Worm (Caenorhabditis elegans) whole organism, L2 larva: Measurements from ENCODE around the gene clp-2.

Experiments used
- C34F6.9 ChIP-seq: fragments of 150-350 bp; optimal IDR thresholded peaks from 2 replicates; lab custom pipeline; 2014; ENCODE audit warnings: missing biosample characterization, missing genetic modification characterization
- F13H6.1 ChIP-seq: sonication (generic microtip); optimal IDR thresholded peaks from 2 replicates; lab custom pipeline; 2016; ENCODE audit warnings: missing genetic modification characterization, missing compliant biosample characterization
- R02D3.7 ChIP-seq: fragments of 150-350 bp; optimal IDR thresholded peaks from 2 replicates; lab custom pipeline; 2014; ENCODE audit warnings: missing biosample characterization, missing genetic modification characterization
- Y55F3AM.14 ChIP-seq: fragments of 200-800 bp; sonication (Bioruptor generic); optimal IDR thresholded peaks from 2 replicates; lab custom pipeline; 2018; ENCODE audit warnings: mild to moderate bottlenecking, missing genetic modification characterization, missing compliant biosample characterization
- ZK546.5 ChIP-seq: sonication (generic microtip); optimal IDR thresholded peaks from 2 replicates; lab custom pipeline; 2017; ENCODE audit warnings: missing biosample characterization, missing genetic modification characterization
- alr-1 ChIP-seq: fragments of 150-350 bp; optimal IDR thresholded peaks from 2 replicates; lab custom pipeline; 2014; ENCODE audit warnings: missing biosample characterization, missing genetic modification characterization
- aly-2 ChIP-seq: fragments of 150-350 bp; optimal IDR thresholded peaks from 2 replicates; lab custom pipeline; 2014; ENCODE audit warnings: missing biosample characterization, missing genetic modification characterization
- ama-1 ChIP-seq: fragments of 150-350 bp; optimal IDR thresholded peaks from 2 replicates; lab custom pipeline; 2018; ENCODE audit warnings: inconsistent platforms
- blmp-1 ChIP-seq: sonication (generic microtip); optimal IDR thresholded peaks from 2 replicates; lab custom pipeline; 2017; ENCODE audit warnings: missing genetic modification characterization, mild to moderate bottlenecking, missing compliant biosample characterization, antibody characterized with exemption, moderate library complexity; ENCODE audit not compliant: insufficient read depth
- ceh-16 ChIP-seq: fragments of 150-350 bp; optimal IDR thresholded peaks from 2 replicates; lab custom pipeline; 2014; ENCODE audit warnings: missing biosample characterization, missing genetic modification characterization
- ceh-82 ChIP-seq: fragments of 150-350 bp; optimal IDR thresholded peaks from 2 replicates; lab custom pipeline; 2014; ENCODE audit warnings: missing biosample characterization, missing genetic modification characterization
- crh-2 ChIP-seq: sonication (generic microtip); optimal IDR thresholded peaks from 2 replicates; lab custom pipeline; 2017; ENCODE audit warnings: missing biosample characterization, missing genetic modification characterization
- dmd-4 ChIP-seq: sonication (generic microtip); optimal IDR thresholded peaks from 2 replicates; lab custom pipeline; 2017; ENCODE audit warnings: missing biosample characterization, missing genetic modification characterization
- egl-27 ChIP-seq: sonication (generic microtip); optimal IDR thresholded peaks from 3 replicates; lab custom pipeline; 2017; ENCODE audit warnings: missing biosample characterization, missing genetic modification reagents, missing genetic modification characterization
- elt-1 ChIP-seq: fragments of 150-350 bp; optimal IDR thresholded peaks from 2 replicates; lab custom pipeline; 2014; ENCODE audit warnings: missing biosample characterization, missing genetic modification characterization
- elt-3 ChIP-seq: sonication (generic microtip); optimal IDR thresholded peaks from 2 replicates; lab custom pipeline; 2017; ENCODE audit warnings: missing biosample characterization, missing genetic modification characterization
- fos-1 ChIP-seq: fragments of 150-350 bp; optimal IDR thresholded peaks from 2 replicates; lab custom pipeline; 2014; ENCODE audit warnings: missing biosample characterization, missing genetic modification characterization
- gmeb-1 ChIP-seq: fragments of 150-350 bp; optimal IDR thresholded peaks from 2 replicates; lab custom pipeline; 2014; ENCODE audit warnings: missing biosample characterization, missing genetic modification characterization
- lin-11 ChIP-seq: fragments of 150-350 bp; sonication (generic microtip); optimal IDR thresholded peaks from 2 replicates; lab custom pipeline; 2014; ENCODE audit warnings: missing biosample characterization, missing genetic modification characterization, inconsistent platforms, mixed read lengths
- lin-13 ChIP-seq: fragments of 150-350 bp; optimal IDR thresholded peaks from 2 replicates; lab custom pipeline; 2014; ENCODE audit warnings: missing biosample characterization, missing genetic modification reagents, missing genetic modification characterization
- lin-39 ChIP-seq: fragments of 150-350 bp; optimal IDR thresholded peaks from 2 replicates; lab custom pipeline; 2014; ENCODE audit warnings: missing biosample characterization, missing genetic modification reagents, missing genetic modification characterization
- lsy-2 ChIP-seq, 2 experiments: fragments of 150-350 bp in 1 of 2; sonication (generic microtip) in 1 of 2; optimal IDR thresholded peaks; 2 replicates each; lab custom pipeline; 2014 to 2017; ENCODE audit warnings: missing biosample characterization in 2 of 2, missing genetic modification characterization in 2 of 2
- mab-5 ChIP-seq: fragments of 150-350 bp; optimal IDR thresholded peaks from 2 replicates; lab custom pipeline; 2014; ENCODE audit warnings: missing biosample characterization, missing genetic modification characterization
- mbf-1 ChIP-seq: sonication (generic microtip); optimal IDR thresholded peaks from 2 replicates; lab custom pipeline; 2017; ENCODE audit warnings: missing biosample characterization, missing genetic modification characterization
- mdl-1 ChIP-seq, 2 experiments: fragments of 150-350 bp in 1 of 2; sonication (generic microtip) in 1 of 2; optimal IDR thresholded peaks; 2 replicates each; lab custom pipeline; 2017; ENCODE audit warnings: missing biosample characterization in 2 of 2, missing genetic modification characterization in 2 of 2
- nhr-10 ChIP-seq: sonication (generic microtip); optimal IDR thresholded peaks from 2 replicates; lab custom pipeline; 2017; ENCODE audit warnings: missing biosample characterization, missing genetic modification characterization
- nhr-11 ChIP-seq: fragments of 150-350 bp; optimal IDR thresholded peaks from 2 replicates; lab custom pipeline; 2014; ENCODE audit warnings: missing biosample characterization, missing genetic modification characterization
- nhr-12 ChIP-seq: fragments of 150-350 bp; optimal IDR thresholded peaks from 2 replicates; lab custom pipeline; 2014; ENCODE audit warnings: missing biosample characterization, missing genetic modification characterization
- nhr-129 ChIP-seq: fragments of 150-350 bp; optimal IDR thresholded peaks from 2 replicates; lab custom pipeline; 2014; ENCODE audit warnings: missing biosample characterization, missing genetic modification characterization
- nhr-21 ChIP-seq: fragments of 150-350 bp; optimal IDR thresholded peaks from 2 replicates; lab custom pipeline; 2014; ENCODE audit warnings: missing biosample characterization, missing genetic modification characterization
- nhr-23 ChIP-seq: fragments of 150-350 bp; optimal IDR thresholded peaks from 2 replicates; lab custom pipeline; 2014; ENCODE audit warnings: missing biosample characterization, missing genetic modification reagents, missing genetic modification characterization
- nhr-237 ChIP-seq: fragments of 150-350 bp; optimal IDR thresholded peaks from 2 replicates; lab custom pipeline; 2014; ENCODE audit warnings: missing biosample characterization, missing genetic modification characterization
- nhr-25 ChIP-seq: fragments of 150-350 bp; sonication (generic microtip); optimal IDR thresholded peaks from 3 replicates; lab custom pipeline; 2014; ENCODE audit warnings: missing biosample characterization, missing genetic modification characterization
- nhr-6 ChIP-seq: fragments of 150-350 bp; optimal IDR thresholded peaks from 2 replicates; lab custom pipeline; 2014; ENCODE audit warnings: missing biosample characterization, missing genetic modification characterization
- nhr-77 ChIP-seq: fragments of 150-350 bp; optimal IDR thresholded peaks from 2 replicates; lab custom pipeline; 2014; ENCODE audit warnings: missing biosample characterization, missing genetic modification characterization
- peb-1 ChIP-seq: fragments of 150-350 bp; optimal IDR thresholded peaks from 2 replicates; lab custom pipeline; 2014; ENCODE audit warnings: missing biosample characterization, missing genetic modification characterization
- sem-4 ChIP-seq: fragments of 150-350 bp; optimal IDR thresholded peaks from 2 replicates; lab custom pipeline; 2014; ENCODE audit warnings: missing biosample characterization, missing genetic modification reagents, missing genetic modification characterization
- skn-1 ChIP-seq: sonication (generic microtip); optimal IDR thresholded peaks from 2 replicates; lab custom pipeline; 2017; ENCODE audit warnings: missing biosample characterization, missing genetic modification characterization
- sma-3 ChIP-seq: sonication (generic microtip); optimal IDR thresholded peaks from 2 replicates; lab custom pipeline; 2016; ENCODE audit warnings: missing genetic modification reagents, missing genetic modification characterization, missing compliant biosample characterization
- sma-9 ChIP-seq, 2 experiments: fragments of 150-350 bp in 1 of 2; sonication (generic microtip) in 1 of 2; optimal IDR thresholded peaks; 2 replicates each; lab custom pipeline; 2014 to 2016; ENCODE audit warnings: missing genetic modification characterization in 2 of 2, mild to moderate bottlenecking in 1 of 2, missing biosample characterization in 1 of 2, missing compliant biosample characterization in 1 of 2, missing genetic modification reagents in 1 of 2, moderate library complexity in 1 of 2
- snpc-4 ChIP-seq: fragments of 150-350 bp; optimal IDR thresholded peaks from 2 replicates; lab custom pipeline; 2014; ENCODE audit warnings: missing biosample characterization, missing genetic modification characterization
- unc-39 ChIP-seq: fragments of 150-350 bp; optimal IDR thresholded peaks from 2 replicates; lab custom pipeline; 2014; ENCODE audit warnings: missing biosample characterization, missing genetic modification characterization
- unc-55 ChIP-seq: fragments of 150-350 bp; sonication (generic microtip); optimal IDR thresholded peaks from 3 replicates; lab custom pipeline; 2014; ENCODE audit warnings: missing biosample characterization, missing genetic modification reagents, missing genetic modification characterization
- unc-62 ChIP-seq: fragments of 150-350 bp; optimal IDR thresholded peaks from 2 replicates; lab custom pipeline; 2014; ENCODE audit warnings: missing biosample characterization, missing genetic modification reagents, missing genetic modification characterization
- zag-1 ChIP-seq: fragments of 150-350 bp; optimal IDR thresholded peaks from 2 replicates; lab custom pipeline; 2014; ENCODE audit warnings: missing biosample characterization, missing genetic modification characterization
- ztf-1 ChIP-seq: fragments of 200-800 bp; sonication (Bioruptor generic); conservative IDR thresholded peaks from 2 replicates; pipeline ENCODE4 v1.3.6; 2022; ENCODE audit warnings: missing genetic modification characterization, missing compliant biosample characterization
- ztf-11 ChIP-seq: sonication (generic microtip); optimal IDR thresholded peaks from 2 replicates; lab custom pipeline; 2017; ENCODE audit warnings: missing biosample characterization, missing genetic modification characterization
- ztf-4 ChIP-seq: fragments of 150-350 bp; optimal IDR thresholded peaks from 2 replicates; lab custom pipeline; 2014; ENCODE audit warnings: missing biosample characterization, missing genetic modification characterization

clp-2 gene

DNA sequence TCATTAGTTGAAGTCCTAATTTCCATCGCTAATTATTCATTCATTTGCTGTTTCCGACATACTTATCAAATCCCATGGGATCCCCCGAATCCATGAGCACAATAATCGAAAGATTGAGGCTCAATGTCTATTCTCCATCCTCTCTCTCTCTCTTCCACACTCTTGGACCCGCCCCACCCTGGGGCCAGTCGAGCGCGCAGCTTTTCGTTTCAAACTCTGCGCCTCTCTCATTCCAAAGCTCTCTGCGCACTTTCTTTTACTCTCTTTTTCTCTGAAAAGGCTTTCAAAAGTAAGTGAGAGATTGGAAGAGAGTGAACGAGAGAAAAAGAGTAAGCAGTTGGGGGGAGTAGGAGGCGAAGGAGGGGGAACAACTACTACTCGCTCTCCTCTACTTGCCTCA is 17.9 kb upstream of the clp-2 start, which contains the start of gene acy-1:
TSS of gene acy-1 (plus strand) at position 346 of the 400 bp plus-strand sequence.
- TF ChIP-seq egl-27 (tag; lab: Kevin White, UChicago) (peak; percentile 47), sem-4 (tag; lab: Kevin White, UChicago) (peak; percentile 81), sma-9 (GFP tag; optimal IDR thresholded peaks at IDR 0.05; lab: Kevin White, UChicago) (peak; percentile 67), sma-9 (tag; optimal IDR thresholded peaks at IDR 0.05; lab: Kevin White, UChicago) (no peak), nhr-129 (peak; percentile 84), R02D3.7 (tag; lab: Kevin White, UChicago) (no peak), ZK546.5 (tag; lab: Kevin White, UChicago) (no peak), lin-39 (no peak), nhr-23 (tag; lab: Kevin White, UChicago) (no peak), mdl-1 (tag; optimal IDR thresholded peaks at IDR 0.05; lab: Kevin White, UChicago) (peak in 1 of 2 experiments; percentile 34), fos-1 (tag; lab: Kevin White, UChicago) (peak; percentile 57), blmp-1 (no peak), gmeb-1 (peak; percentile 17), nhr-10 (tag; lab: Kevin White, UChicago) (no peak), unc-55 (GFP tag; lab: Kevin White, UChicago) (peak; percentile 95), lin-11 (peak; percentile 67), nhr-6 (tag; lab: Kevin White, UChicago) (peak; percentile 45), ceh-82 (no peak), elt-3 (no peak), nhr-11 (tag; lab: Kevin White, UChicago) (no peak), Y55F3AM.14 (peak; percentile 27), F13H6.1 (peak; percentile 89), ztf-4 (tag; lab: Kevin White, UChicago) (peak; percentile 56), nhr-25 (tag; lab: Kevin White, UChicago) (no peak), snpc-4 (tag; lab: Kevin White, UChicago) (no peak), nhr-237 (no peak), dmd-4 (tag; lab: Kevin White, UChicago) (no peak), lsy-2 (tag; optimal IDR thresholded peaks at IDR 0.05; lab: Kevin White, UChicago) (peak; percentile 64 to 87), zag-1 (tag; lab: Kevin White, UChicago) (peak; percentile 77), nhr-12 (tag; lab: Kevin White, UChicago) (no peak), C34F6.9 (tag; lab: Kevin White, UChicago) (peak; percentile 95), peb-1 (tag; lab: Kevin White, UChicago) (no peak), crh-2 (tag; lab: Kevin White, UChicago) (peak; percentile 79), ama-1 (lab: Kevin White, UChicago) (no peak), aly-2 (tag; lab: Kevin White, UChicago) (no peak), ztf-11 (tag; lab: Kevin White, UChicago) (no peak), mbf-1 (tag; lab: Kevin White, UChicago) (no peak), ceh-16 (no peak), lin-13 (peak; percentile 81), nhr-21 (tag; lab: Kevin White, UChicago) (no peak), unc-62 (GFP tag; lab: Kevin White, UChicago) (no peak), alr-1 (tag; lab: Kevin White, UChicago) (no peak), skn-1 (tag; lab: Kevin White, UChicago) (no peak), unc-39 (tag; lab: Kevin White, UChicago) (no peak), sma-3 (GFP tag; lab: Kevin White, UChicago) (no peak), ztf-1 (GFP tag; lab: Robert Waterston, UW) (no peak), elt-1 (tag; lab: Kevin White, UChicago) (no peak), mab-5 (tag; lab: Kevin White, UChicago) (peak; percentile 88), nhr-77 (tag; lab: Kevin White, UChicago) (no peak)
- TF ChIP-seq, all 48 proteins: peak for 19
